Fruit fly (Drosophila melanogaster) whole organism: ENCODE results near the gene Dus1.

ENCODE experiments used
- CG8478 ChIP-seq: fragments of >200 bp; optimal IDR thresholded peaks from 2 replicates; lab custom pipeline; 2018; ENCODE audit warnings: inconsistent platforms
- Dll ChIP-seq: fragments of >200 bp; optimal IDR thresholded peaks from 2 replicates; lab custom pipeline; 2017
- pan ChIP-seq: fragments of >200 bp; optimal IDR thresholded peaks from 2 replicates; lab custom pipeline; 2017
- usp ChIP-seq: fragments of >200 bp; optimal IDR thresholded peaks from 2 replicates; lab custom pipeline; 2017; ENCODE audit warnings: missing biosample characterization, missing genetic modification characterization, mixed read lengths

- TF ChIP-seq usp (GFP tag; lab: Kevin White, UChicago) (no peak), Dll (no peak), CG8478 (lab: Kevin White, UChicago) (no peak), pan (no peak)
Observed at dm6 chr2L:299038-299437, 27.5 kb upstream of the Dus1 start.
